Fruit fly (Drosophila melanogaster) whole organism, embryonic: ENCODE data around the gene CG9760.

ENCODE experiments used
- CG8944 ChIP-seq: fragments of 200-800 bp; sonication (Bioruptor generic); optimal IDR thresholded peaks from 3 replicates; lab custom pipeline; 2016; ENCODE audit warnings: missing biosample characterization, missing genetic modification characterization
- bowl ChIP-seq: fragments of 200-800 bp; sonication (Bioruptor generic); IDR thresholded peaks from 2 replicates; pipeline ENCODE4 v1.3.6; 2022; ENCODE audit warnings: missing biosample characterization, missing genetic modification characterization

DNA sequence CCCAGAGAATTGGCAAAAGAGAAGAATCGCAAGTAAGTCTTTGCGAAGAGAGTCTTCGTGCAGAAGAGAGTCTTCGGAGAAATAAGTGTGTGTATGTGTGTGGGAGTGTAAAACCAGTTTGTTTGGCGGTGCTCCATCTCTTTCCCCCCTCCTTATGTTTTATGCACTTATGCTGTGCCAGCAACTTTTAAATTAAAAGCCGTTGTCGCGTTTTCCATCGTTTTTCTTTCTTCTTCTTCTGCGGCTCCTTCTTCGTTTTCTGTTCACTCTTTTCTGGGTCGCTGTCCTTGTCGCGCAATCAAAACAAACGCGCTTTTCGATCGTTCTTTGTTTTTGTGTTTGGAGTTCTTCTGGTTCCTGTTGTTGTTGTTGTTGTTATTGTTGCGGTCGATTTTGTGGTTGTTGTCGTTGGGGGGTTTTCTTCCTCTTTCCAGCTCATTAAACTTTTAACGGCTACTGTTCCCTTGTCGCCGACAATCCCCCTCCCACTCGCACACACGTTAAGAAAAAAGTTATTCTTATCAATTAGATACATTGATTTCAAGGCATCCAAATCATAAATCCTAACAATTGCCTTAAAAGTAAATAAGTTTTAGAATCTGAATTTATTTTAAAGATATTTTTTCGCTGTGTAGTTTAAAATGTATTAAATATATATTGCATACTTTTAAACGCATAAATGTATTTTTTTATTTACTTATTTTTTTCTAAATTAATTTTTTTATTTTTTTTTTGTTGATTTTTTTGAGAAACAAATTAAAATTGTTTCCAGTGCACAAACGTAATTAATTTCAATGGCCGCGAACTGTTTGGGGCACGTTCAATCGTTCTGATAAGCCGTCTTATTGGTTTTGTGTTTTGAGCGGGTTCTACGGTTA is 52.2 kb downstream of the CG9760 start:
- TF ChIP-seq bowl (GFP tag; lab: Robert Waterston, UW): no peak
- peak; percentile 11 for TF ChIP-seq CG8944 (GFP tag; lab: Kevin White, UChicago)
